Fruit fly (Drosophila melanogaster) S2 (cell line): ENCODE results near the gene Cyp28d1.

Source experiments
- CG8478 ChIP-seq: fragments of >200 bp; optimal IDR thresholded peaks from 2 replicates; lab custom pipeline; 2018
- CTCF ChIP-seq, 2 experiments: fragments of >200 bp; optimal IDR thresholded peaks; 2 replicates each; lab custom pipeline; 2018

DNA sequence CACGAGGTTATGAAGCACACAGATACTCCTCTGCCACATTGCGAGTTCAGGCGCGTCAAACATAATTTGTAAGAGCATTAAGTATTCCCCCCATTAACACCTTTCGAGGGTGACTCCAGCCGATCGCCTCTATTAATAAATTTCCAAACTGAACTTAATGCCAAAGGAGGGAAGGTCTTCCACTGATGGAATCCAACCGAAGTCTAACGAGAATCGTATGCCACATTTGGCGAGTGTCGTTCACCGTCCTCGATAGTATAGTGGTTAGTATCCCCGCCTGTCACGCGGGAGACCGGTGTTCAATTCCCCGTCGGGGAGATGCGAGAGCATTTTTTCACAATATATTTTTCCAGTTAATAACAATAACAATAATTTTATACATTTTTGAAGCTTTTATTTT, 30.3 kb downstream of the Cyp28d1 start:
- TF ChIP-seq CG8478 (lab: Kevin White, UChicago) (no peak), CTCF (optimal IDR thresholded peaks at IDR 0.05; lab: Kevin White, UChicago) (no peak)
